Worm (Caenorhabditis elegans) whole organism, L1 larva: ENCODE results near the gene twk-6.

ENCODE experiments used
- alr-1 ChIP-seq: fragments of 200-800 bp; sonication (Bioruptor generic); optimal IDR thresholded peaks from 2 replicates; lab custom pipeline; 2018; ENCODE audit warnings: borderline replicate concordance, mild to moderate bottlenecking, missing genetic modification characterization, missing compliant biosample characterization
- nhr-11 ChIP-seq: fragments of 150-350 bp; optimal IDR thresholded peaks from 2 replicates; lab custom pipeline; 2014; ENCODE audit warnings: missing biosample characterization, missing genetic modification characterization
- swsn-7 ChIP-seq: sonication (generic microtip); optimal IDR thresholded peaks from 2 replicates; lab custom pipeline; 2016; ENCODE audit warnings: missing genetic modification characterization, missing compliant biosample characterization
- unc-86 ChIP-seq: sonication (generic microtip); optimal IDR thresholded peaks from 2 replicates; lab custom pipeline; 2016; ENCODE audit warnings: missing genetic modification characterization, missing compliant biosample characterization

DNA sequence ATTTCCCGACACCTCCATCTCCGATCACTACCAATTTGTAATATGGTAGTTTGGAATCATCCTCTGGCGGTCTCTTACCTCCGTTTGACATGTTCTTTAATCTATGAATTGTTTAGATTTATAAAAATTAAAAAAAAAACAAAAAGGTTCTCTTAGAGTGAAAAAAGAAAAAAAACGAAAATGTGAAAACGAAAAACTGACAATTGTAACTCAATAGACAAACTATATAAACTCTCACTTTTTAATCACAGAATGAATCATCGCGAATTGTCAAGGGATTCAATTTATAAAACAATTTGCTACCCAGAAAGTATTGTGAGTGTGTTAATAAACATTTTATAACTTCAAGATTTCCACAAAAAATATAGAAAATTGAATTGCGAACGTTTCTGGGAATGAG lies 2.7 kb upstream of the twk-6 start, which contains the start of gene ras-2:
- no peak for TF ChIP-seq swsn-7 (tag; lab: Kevin White, UChicago)
- TF ChIP-seq nhr-11 = no peak
- TF ChIP-seq unc-86 (tag; lab: Kevin White, UChicago) = no peak
- no peak for TF ChIP-seq alr-1 (tag; lab: Kevin White, UChicago)
